Worm (Caenorhabditis elegans) whole organism, L1 larva: ENCODE results near the gene ZK250.14.

ENCODE experiments used
- C04F5.9 ChIP-seq: sonication (generic microtip); optimal IDR thresholded peaks from 2 replicates; lab custom pipeline; 2016; ENCODE audit warnings: missing genetic modification characterization, missing compliant biosample characterization
- F16B12.6 ChIP-seq: fragments of 150-350 bp; optimal IDR thresholded peaks from 2 replicates; lab custom pipeline; 2014; ENCODE audit warnings: missing biosample characterization, missing genetic modification characterization
- aly-2 ChIP-seq: fragments of 150-350 bp; optimal IDR thresholded peaks from 2 replicates; lab custom pipeline; 2014; ENCODE audit warnings: missing biosample characterization, missing genetic modification characterization
- ceh-63 ChIP-seq: fragments of 200-800 bp; sonication (Bioruptor generic); optimal IDR thresholded peaks from 2 replicates; lab custom pipeline; 2018; ENCODE audit warnings: mild to moderate bottlenecking, missing genetic modification characterization, missing compliant biosample characterization
- ceh-8 ChIP-seq: fragments of 200-800 bp; sonication (Bioruptor generic); optimal IDR thresholded peaks from 2 replicates; lab custom pipeline; 2018; ENCODE audit warnings: mild to moderate bottlenecking, missing genetic modification characterization, moderate library complexity, missing compliant biosample characterization
- ceh-88 ChIP-seq: fragments of 200-800 bp; sonication (Bioruptor generic); IDR thresholded peaks from 2 replicates; pipeline ENCODE4 v1.3.6; 2022; ENCODE audit warnings: missing genetic modification characterization, missing compliant biosample characterization
- ceh-90 ChIP-seq: sonication (generic microtip); optimal IDR thresholded peaks from 2 replicates; lab custom pipeline; 2016; ENCODE audit warnings: missing genetic modification characterization, missing compliant biosample characterization
- ces-1 ChIP-seq: fragments of 150-350 bp; optimal IDR thresholded peaks from 2 replicates; lab custom pipeline; 2014; ENCODE audit warnings: missing biosample characterization, missing genetic modification reagents, missing genetic modification characterization
- dpl-1 ChIP-seq, 3 experiments: fragments of 150-350 bp in 2 of 3; sonication (generic microtip) in 1 of 3; optimal IDR thresholded peaks; 2 replicates each; lab custom pipeline; 2014 to 2017; ENCODE audit warnings: missing biosample characterization in 3 of 3, missing genetic modification characterization in 3 of 3, missing genetic modification reagents in 3 of 3
- efl-1 ChIP-seq, 4 experiments: fragments of 150-350 bp; optimal IDR thresholded peaks in 3 of 4; peaks in 1 of 4; 1 replicate in 1 of 4; 2 replicates in 3 of 4; lab custom pipeline; 2014; ENCODE audit warnings: missing biosample characterization in 2 of 4, missing genetic modification characterization in 2 of 4, missing genetic modification reagents in 2 of 4
- efl-3 ChIP-seq: fragments of 200-800 bp; sonication (Bioruptor generic); optimal IDR thresholded peaks from 2 replicates; lab custom pipeline; 2018; ENCODE audit warnings: mild to moderate bottlenecking, missing genetic modification characterization, missing compliant biosample characterization
- egl-27 ChIP-seq, 2 experiments: fragments of 150-350 bp in 1 of 2; sonication (generic microtip); optimal IDR thresholded peaks; 3 replicates each; lab custom pipeline; 2017 to 2018; ENCODE audit warnings: missing biosample characterization in 2 of 2, missing genetic modification characterization in 2 of 2, missing genetic modification reagents in 2 of 2
- elt-3 ChIP-seq, 6 experiments: fragments of 150-350 bp in 1 of 6; sonication (generic microtip); optimal IDR thresholded peaks; 2 replicates each; lab custom pipeline; 2017 to 2018; ENCODE audit warnings: missing biosample characterization in 6 of 6, missing genetic modification characterization in 6 of 6, inconsistent platforms in 1 of 6
- ets-5 ChIP-seq: fragments of 200-800 bp; sonication (Bioruptor generic); IDR thresholded peaks from 2 replicates; pipeline ENCODE4 v1.3.6; 2022; ENCODE audit warnings: missing genetic modification characterization, missing compliant biosample characterization
- fkh-10 ChIP-seq: sonication (generic microtip); optimal IDR thresholded peaks from 2 replicates; lab custom pipeline; 2017; ENCODE audit warnings: missing biosample characterization, missing genetic modification reagents, missing genetic modification characterization
- fkh-4 ChIP-seq: sonication (generic microtip); optimal IDR thresholded peaks from 2 replicates; lab custom pipeline; 2016; ENCODE audit warnings: missing compliant biosample characterization, missing genetic modification characterization, borderline replicate concordance
- hlh-17 ChIP-seq: fragments of 200-800 bp; sonication (Bioruptor generic); optimal IDR thresholded peaks from 2 replicates; lab custom pipeline; 2018; ENCODE audit warnings: missing genetic modification characterization, mild to moderate bottlenecking, missing compliant biosample characterization, moderate library complexity, borderline replicate concordance
- hlh-4 ChIP-seq: sonication (generic microtip); optimal IDR thresholded peaks from 2 replicates; lab custom pipeline; 2016; ENCODE audit warnings: mild to moderate bottlenecking, missing genetic modification characterization, missing compliant biosample characterization
- isw-1 ChIP-seq: fragments of 200-800 bp; sonication (Bioruptor generic); IDR thresholded peaks from 2 replicates; pipeline ENCODE4 v1.3.6; 2022; ENCODE audit warnings: missing genetic modification characterization, missing compliant biosample characterization
- jun-1 ChIP-seq: fragments of 150-350 bp; optimal IDR thresholded peaks from 2 replicates; lab custom pipeline; 2014; ENCODE audit warnings: missing biosample characterization, missing genetic modification reagents, missing genetic modification characterization
- lin-13 ChIP-seq: fragments of 150-350 bp; optimal IDR thresholded peaks from 2 replicates; lab custom pipeline; 2014; ENCODE audit warnings: missing biosample characterization, missing genetic modification reagents, missing genetic modification characterization
- lin-14 ChIP-seq: fragments of 200-800 bp; sonication (Bioruptor generic); optimal IDR thresholded peaks from 2 replicates; lab custom pipeline; 2018; ENCODE audit warnings: mild to moderate bottlenecking, missing genetic modification characterization, moderate library complexity, missing compliant biosample characterization
- lin-15B ChIP-seq: fragments of 150-350 bp; sonication (generic microtip); optimal IDR thresholded peaks from 3 replicates; lab custom pipeline; 2014; ENCODE audit warnings: missing biosample characterization, missing genetic modification characterization
- lir-3 ChIP-seq: sonication (generic microtip); optimal IDR thresholded peaks from 2 replicates; lab custom pipeline; 2016; ENCODE audit warnings: mild to moderate bottlenecking, missing genetic modification characterization, moderate library complexity, missing compliant biosample characterization; ENCODE audit not compliant: poor library complexity
- mep-1 ChIP-seq: fragments of 150-350 bp; optimal IDR thresholded peaks from 2 replicates; lab custom pipeline; 2014; ENCODE audit warnings: missing biosample characterization, missing genetic modification characterization
- nhr-11 ChIP-seq: fragments of 150-350 bp; optimal IDR thresholded peaks from 2 replicates; lab custom pipeline; 2014; ENCODE audit warnings: missing biosample characterization, missing genetic modification characterization
- nhr-12 ChIP-seq: sonication (generic microtip); optimal IDR thresholded peaks from 2 replicates; lab custom pipeline; 2017; ENCODE audit warnings: missing biosample characterization, missing genetic modification characterization
- nhr-20 ChIP-seq: sonication (generic microtip); optimal IDR thresholded peaks from 2 replicates; lab custom pipeline; 2016; ENCODE audit warnings: mild to moderate bottlenecking, missing genetic modification characterization, missing compliant biosample characterization
- nhr-237 ChIP-seq: fragments of 150-350 bp; optimal IDR thresholded peaks from 2 replicates; lab custom pipeline; 2014; ENCODE audit warnings: missing biosample characterization, missing genetic modification characterization
- nhr-84 ChIP-seq: sonication (generic microtip); optimal IDR thresholded peaks from 2 replicates; lab custom pipeline; 2017; ENCODE audit warnings: missing biosample characterization, missing genetic modification characterization
- nhr-85 ChIP-seq: sonication (generic microtip); peaks from one replicate; lab custom pipeline; 2016; ENCODE audit warnings: missing genetic modification characterization, inconsistent platforms, missing compliant biosample characterization
- nhr-90 ChIP-seq: sonication (generic microtip); optimal IDR thresholded peaks from 2 replicates; lab custom pipeline; 2016; ENCODE audit warnings: mild to moderate bottlenecking, missing genetic modification characterization, missing compliant biosample characterization; ENCODE audit not compliant: poor library complexity
- pqm-1 ChIP-seq: sonication (generic microtip); optimal IDR thresholded peaks from 3 replicates; lab custom pipeline; 2017; ENCODE audit warnings: missing biosample characterization, missing genetic modification characterization
- rnt-1 ChIP-seq: sonication (generic microtip); optimal IDR thresholded peaks from 2 replicates; lab custom pipeline; 2016; ENCODE audit warnings: mild to moderate bottlenecking, missing genetic modification characterization, moderate library complexity, missing compliant biosample characterization
- skn-1 ChIP-seq: fragments of 150-350 bp; optimal IDR thresholded peaks from 2 replicates; lab custom pipeline; 2014; ENCODE audit warnings: missing biosample characterization, missing genetic modification characterization
- snpc-4 ChIP-seq: fragments of 150-350 bp; optimal IDR thresholded peaks from 2 replicates; lab custom pipeline; 2014; ENCODE audit warnings: missing biosample characterization, missing genetic modification characterization
- sup-37 ChIP-seq: fragments of 200-800 bp; sonication (Bioruptor generic); optimal IDR thresholded peaks from 2 replicates; lab custom pipeline; 2018; ENCODE audit warnings: mild to moderate bottlenecking, missing genetic modification characterization, missing compliant biosample characterization
- tlp-1 ChIP-seq: fragments of 150-350 bp; optimal IDR thresholded peaks from 2 replicates; lab custom pipeline; 2014; ENCODE audit warnings: missing biosample characterization, missing genetic modification characterization
- unc-62 ChIP-seq: fragments of 150-350 bp; optimal IDR thresholded peaks from 2 replicates; lab custom pipeline; 2014; ENCODE audit warnings: missing biosample characterization, missing genetic modification reagents, missing genetic modification characterization
- unc-86 ChIP-seq: sonication (generic microtip); optimal IDR thresholded peaks from 2 replicates; lab custom pipeline; 2016; ENCODE audit warnings: missing genetic modification characterization, missing compliant biosample characterization
- zip-4 ChIP-seq: fragments of 200-800 bp; sonication (Bioruptor generic); optimal IDR thresholded peaks from 2 replicates; lab custom pipeline; 2018; ENCODE audit warnings: mild to moderate bottlenecking, missing genetic modification characterization, moderate library complexity, missing compliant biosample characterization

Gene ZK250.14

ce11 chrII:1926162-1926561 lies 18.8 kb downstream of the ZK250.14 start, which contains the start of gene F52C6.2:
Gene F52C6.2 (plus strand): TSS chrII:1926462.
- TF ChIP-seq lin-13 (GFP tag; lab: Kevin White, UChicago) (no peak), ceh-8 (GFP tag; lab: Kevin White, UChicago) (no peak), aly-2 (tag; lab: Kevin White, UChicago) (no peak), zip-4 (GFP tag; lab: Kevin White, UChicago) (no peak), unc-62 (no peak), sup-37 (GFP tag; lab: Kevin White, UChicago) (no peak), tlp-1 (tag; lab: Kevin White, UChicago) (no peak), egl-27 (tag; optimal IDR thresholded peaks at IDR 0.05; lab: Kevin White, UChicago) (no peak), ceh-88 (GFP tag; lab: Robert Waterston, UW) (no peak), fkh-10 (GFP tag; lab: Kevin White, UChicago) (no peak)
- TF ChIP-seq, all 84 proteins: peak for 0

ce11 chrII:1924459-1924858 lies 20.5 kb downstream of the ZK250.14 start, which contains the start of gene F52C6.3:
Gene F52C6.3 (plus strand): TSS chrII:1924759.
- TF ChIP-seq efl-3 (GFP tag; lab: Kevin White, UChicago) = no peak
- no peak for TF ChIP-seq lin-15B
- no peak for TF ChIP-seq dpl-1 (GFP tag; optimal IDR thresholded peaks at IDR 0.05; lab: Kevin White, UChicago)
- no peak for TF ChIP-seq ceh-90
- TF ChIP-seq fkh-10 (GFP tag; lab: Kevin White, UChicago) = no peak
- TF ChIP-seq ces-1 (GFP tag; lab: Kevin White, UChicago) = no peak
- TF ChIP-seq C04F5.9 (tag; lab: Kevin White, UChicago) = no peak
- no peak for TF ChIP-seq nhr-85 (tag; lab: Kevin White, UChicago)
- TF ChIP-seq skn-1 (tag; lab: Kevin White, UChicago) = no peak
- TF ChIP-seq isw-1 (GFP tag; lab: Robert Waterston, UW) = no peak
- TF ChIP-seq nhr-90 (tag; lab: Kevin White, UChicago) = no peak
- no peak for TF ChIP-seq unc-86

ce11 chrII:1922665-1923187 lies 22.3 kb downstream of the ZK250.14 start, which contains the start of the genes bath-2 and F52C6.4:
Gene bath-2 (minus strand): TSS chrII:1922765.
Gene F52C6.4 (plus strand): TSS chrII:1923137.
- TF ChIP-seq ceh-8 (GFP tag; lab: Kevin White, UChicago) (no peak), skn-1 (tag; lab: Kevin White, UChicago) (no peak), F16B12.6 (tag; lab: Kevin White, UChicago) (no peak), ceh-88 (GFP tag; lab: Robert Waterston, UW) (no peak), fkh-10 (GFP tag; lab: Kevin White, UChicago) (no peak)

- TF ChIP-seq elt-3 (tag; optimal IDR thresholded peaks at IDR 0.05; lab: Kevin White, UChicago) (no peak), efl-1 (optimal IDR thresholded peaks at IDR 0.05; lab: Kevin White, UChicago) (no peak), efl-1 (GFP tag; optimal IDR thresholded peaks at IDR 0.05 in 1 of 2; lab: Kevin White, UChicago) (peak in 1 of 2 experiments; percentile 62)
Observed at ce11 chrII:1921018-1921417, 24.0 kb downstream of the ZK250.14 start, which contains the start of gene bath-7. Gene bath-7 (minus strand): TSS chrII:1921118.

- TF ChIP-seq fkh-10 (GFP tag; lab: Kevin White, UChicago) (no peak), fkh-4 (tag; lab: Kevin White, UChicago) (no peak), nhr-90 (tag; lab: Kevin White, UChicago) (no peak), lin-14 (GFP tag; lab: Kevin White, UChicago) (no peak), zip-4 (GFP tag; lab: Kevin White, UChicago) (no peak), hlh-4 (no peak), hlh-17 (GFP tag; lab: Kevin White, UChicago) (no peak), nhr-237 (tag; lab: Kevin White, UChicago) (no peak), mep-1 (tag; lab: Kevin White, UChicago) (no peak), ets-5 (GFP tag; lab: Robert Waterston, UW) (no peak), nhr-12 (tag; lab: Kevin White, UChicago) (no peak), rnt-1 (no peak), nhr-20 (tag; lab: Kevin White, UChicago) (no peak), lir-3 (no peak), nhr-84 (tag; lab: Kevin White, UChicago) (no peak), pqm-1 (tag; lab: Kevin White, UChicago) (no peak), ceh-63 (GFP tag; lab: Kevin White, UChicago) (no peak), jun-1 (tag; lab: Kevin White, UChicago) (no peak), nhr-11 (no peak), snpc-4 (no peak)
Observed at ce11 chrII:1917862-1918261, 27.1 kb downstream of the ZK250.14 start, which contains the start of gene bath-4. Gene bath-4 (minus strand): TSS chrII:1917962.
